Worm (Caenorhabditis elegans): Measurements from ENCODE around the gene Y38H8A.1.
"Not testable (repeated sequence)": the region's sequence is repeated elsewhere in the genome, so short reads cannot be mapped to it uniquely, and the experiment has no call there.

ce11 chrIV:13443543-13443942 lies 39.0 kb upstream of the Y38H8A.1 start:
- not testable (repeated sequence) for TF ChIP-seq bed-1 (GFP tag; IDR thresholded peaks at IDR 0.05); repo-1 (tag; optimal IDR thresholded peaks at IDR 0.05); atf-7 (tag; optimal IDR thresholded peaks at IDR 0.05); sea-2 (GFP tag; IDR thresholded peaks at IDR 0.05); aptf-3 (GFP tag; IDR thresholded peaks at IDR 0.05); lin-54 (GFP tag; optimal IDR thresholded peaks at IDR 0.05); ztf-22 (GFP tag; optimal IDR thresholded peaks at IDR 0.05); F49E8.2 (tag; optimal IDR thresholded peaks at IDR 0.05; ENCODE audit: insufficient read depth); T07F8.4 (tag; optimal IDR thresholded peaks at IDR 0.05); K11D2.4 (GFP tag; IDR thresholded peaks at IDR 0.05)
